Fruit fly (Drosophila melanogaster) whole organism, adult: ENCODE results near the gene Nrx-IV.

Experiments used
- CG33017 ChIP-seq: fragments of 200-800 bp; sonication (Bioruptor generic); optimal IDR thresholded peaks from 2 replicates; lab custom pipeline; 2018; ENCODE audit warnings: missing biosample characterization, mild to moderate bottlenecking, missing genetic modification characterization, moderate library complexity
- CG7045 ChIP-seq: fragments of 200-800 bp; sonication (Bioruptor generic); optimal IDR thresholded peaks from 2 replicates; lab custom pipeline; 2017; ENCODE audit warnings: missing biosample characterization, mild to moderate bottlenecking, missing genetic modification characterization
- cic ChIP-seq: fragments of 200-800 bp; sonication (Bioruptor generic); optimal IDR thresholded peaks from 2 replicates; lab custom pipeline; 2017; ENCODE audit warnings: missing biosample characterization, mild to moderate bottlenecking, missing genetic modification characterization, moderate library complexity
- kay ChIP-seq: fragments of 200-800 bp; sonication (Bioruptor generic); peaks from one replicate; lab custom pipeline; 2016; ENCODE audit warnings: missing biosample characterization, missing genetic modification characterization, borderline replicate concordance
- tj ChIP-seq: fragments of 200-800 bp; sonication (Bioruptor generic); optimal IDR thresholded peaks from 3 replicates; lab custom pipeline; 2017; ENCODE audit warnings: missing biosample characterization, mild to moderate bottlenecking, missing genetic modification characterization, moderate library complexity

DNA sequence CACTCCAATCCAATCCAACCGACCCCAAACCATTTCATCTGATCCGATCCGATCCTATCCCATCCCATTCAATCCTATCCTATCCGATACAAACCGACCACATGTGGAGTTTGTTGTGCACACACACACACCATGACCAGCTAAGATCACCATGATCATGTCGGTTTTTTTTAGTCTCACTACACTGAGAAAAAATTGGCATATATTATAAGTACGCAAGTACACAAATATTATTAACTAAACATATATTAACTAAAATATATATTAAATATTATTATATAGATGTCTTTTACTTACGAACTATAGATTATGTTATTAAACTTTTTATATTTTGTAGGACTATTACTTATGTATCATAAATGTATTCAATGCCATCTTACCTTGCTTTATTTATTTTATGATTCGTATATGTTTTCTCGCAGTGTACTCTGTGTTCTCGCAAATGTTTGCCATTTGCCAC is 44.4 kb upstream of the Nrx-IV start:
- TF ChIP-seq cic (no peak), tj (no peak), CG7045 (GFP tag; lab: Kevin White, UChicago) (no peak), kay (GFP tag; lab: Kevin White, UChicago) (no peak), CG33017 (no peak)
